Fruit fly (Drosophila melanogaster) whole organism, embryonic: Measurements from ENCODE around the gene raptor.

Experiments used
- C15 ChIP-seq: fragments of 200-800 bp; sonication (Bioruptor generic); IDR thresholded peaks from 3 replicates; pipeline ENCODE4 v1.3.6; 2022; ENCODE audit warnings: missing biosample characterization, missing genetic modification characterization
- CG10267 ChIP-seq: fragments of 200-800 bp; sonication (Bioruptor generic); optimal IDR thresholded peaks from 2 replicates; lab custom pipeline; 2018; ENCODE audit warnings: missing biosample characterization, mild to moderate bottlenecking, missing genetic modification characterization, moderate library complexity
- CG10431 ChIP-seq: fragments of 200-800 bp; sonication (Bioruptor generic); optimal IDR thresholded peaks from 3 replicates; lab custom pipeline; 2018; ENCODE audit warnings: missing biosample characterization, mild to moderate bottlenecking, missing genetic modification characterization
- CG10654 ChIP-seq: fragments of 200-800 bp; sonication (Bioruptor generic); optimal IDR thresholded peaks from 2 replicates; lab custom pipeline; 2016; ENCODE audit warnings: missing biosample characterization, missing genetic modification characterization
- CG11247 ChIP-seq: fragments of 200-800 bp; sonication (Bioruptor generic); IDR thresholded peaks from 2 replicates; pipeline ENCODE4 v1.3.6; 2022; ENCODE audit warnings: missing biosample characterization, missing genetic modification characterization
- CG11504 ChIP-seq: fragments of 200-800 bp; sonication (Bioruptor generic); optimal IDR thresholded peaks from 3 replicates; lab custom pipeline; 2019; ENCODE audit warnings: missing biosample characterization, mild to moderate bottlenecking, missing genetic modification characterization, moderate library complexity
- CG11723 ChIP-seq: fragments of 200-800 bp; sonication (Bioruptor generic); optimal IDR thresholded peaks from 2 replicates; lab custom pipeline; 2017; ENCODE audit warnings: missing biosample characterization, mild to moderate bottlenecking, missing genetic modification characterization
- CG14710 ChIP-seq: fragments of 200-800 bp; sonication (Bioruptor generic); optimal IDR thresholded peaks from 3 replicates; lab custom pipeline; 2019; ENCODE audit warnings: missing biosample characterization, mild to moderate bottlenecking, missing genetic modification characterization, moderate library complexity
- CG17328 ChIP-seq: fragments of 200-800 bp; sonication (Bioruptor generic); IDR thresholded peaks from 2 replicates; pipeline ENCODE4 v1.3.6; 2022; ENCODE audit warnings: missing biosample characterization, missing genetic modification characterization
- CG2129 ChIP-seq: fragments of 200-800 bp; sonication (Bioruptor generic); IDR thresholded peaks from 2 replicates; pipeline ENCODE4 v1.3.6; 2022; ENCODE audit warnings: missing biosample characterization, missing genetic modification characterization; ENCODE audit not compliant: partially characterized antibody
- CG32532 ChIP-seq: fragments of 200-800 bp; sonication (Bioruptor generic); IDR thresholded peaks from 2 replicates; pipeline ENCODE4 v1.3.6; 2022; ENCODE audit warnings: missing biosample characterization, missing genetic modification characterization
- CG4328 ChIP-seq: fragments of 200-800 bp; sonication (Bioruptor generic); optimal IDR thresholded peaks from 3 replicates; lab custom pipeline; 2017; ENCODE audit warnings: missing biosample characterization, missing genetic modification reagents, missing genetic modification characterization
- CG5245 ChIP-seq: fragments of 200-800 bp; sonication (Bioruptor generic); optimal IDR thresholded peaks from 3 replicates; lab custom pipeline; 2016; ENCODE audit warnings: missing biosample characterization, missing genetic modification characterization
- CG6272 ChIP-seq: fragments of 200-800 bp; sonication (Bioruptor generic); IDR thresholded peaks from 2 replicates; pipeline ENCODE4 v1.3.6; 2022; ENCODE audit warnings: missing biosample characterization, missing genetic modification characterization
- CG7839 ChIP-seq: fragments of 200-800 bp; sonication (Bioruptor generic); optimal IDR thresholded peaks from 3 replicates; lab custom pipeline; 2018; ENCODE audit warnings: missing biosample characterization, mild to moderate bottlenecking, missing genetic modification characterization, moderate library complexity
- CG8089 ChIP-seq: fragments of 200-800 bp; sonication (Bioruptor generic); optimal IDR thresholded peaks from 3 replicates; lab custom pipeline; 2016; ENCODE audit warnings: missing biosample characterization, missing genetic modification characterization
- CG9727 ChIP-seq: fragments of 200-800 bp; sonication (Bioruptor generic); optimal IDR thresholded peaks from 3 replicates; lab custom pipeline; 2017; ENCODE audit warnings: missing biosample characterization, mild to moderate bottlenecking, missing genetic modification characterization
- D ChIP-seq, 2 experiments: fragments of 200-800 bp in 1 of 2; fragments of >200 bp in 1 of 2; sonication (Bioruptor generic) in 1 of 2; optimal IDR thresholded peaks; 2 replicates in 1 of 2; 3 replicates in 1 of 2; lab custom pipeline; 2017; ENCODE audit warnings: mild to moderate bottlenecking in 1 of 2, missing biosample characterization in 1 of 2, missing genetic modification characterization in 1 of 2, missing genetic modification reagents in 1 of 2
- D19B ChIP-seq: fragments of 200-800 bp; sonication (Bioruptor generic); optimal IDR thresholded peaks from 2 replicates; lab custom pipeline; 2017; ENCODE audit warnings: missing biosample characterization, mild to moderate bottlenecking, missing genetic modification characterization
- Deaf1 ChIP-seq: fragments of 200-800 bp; optimal IDR thresholded peaks from 3 replicates; lab custom pipeline; 2019; ENCODE audit warnings: missing biosample characterization, mild to moderate bottlenecking, missing genetic modification characterization, moderate library complexity
- Fer1 ChIP-seq: fragments of 200-800 bp; sonication (Bioruptor generic); optimal IDR thresholded peaks from 2 replicates; lab custom pipeline; 2017; ENCODE audit warnings: missing biosample characterization, mild to moderate bottlenecking, missing genetic modification characterization
- Hr78 ChIP-seq, 2 experiments: fragments of 200-800 bp in 1 of 2; fragments of >200 bp in 1 of 2; sonication (Bioruptor generic) in 1 of 2; optimal IDR thresholded peaks; 2 replicates each; lab custom pipeline; 2017 to 2019; ENCODE audit warnings: missing biosample characterization in 2 of 2, missing genetic modification characterization in 2 of 2, mild to moderate bottlenecking in 1 of 2, moderate library complexity in 1 of 2
- Lpt ChIP-seq: fragments of >200 bp; optimal IDR thresholded peaks from 2 replicates; lab custom pipeline; 2018; ENCODE audit warnings: missing biosample characterization, missing genetic modification characterization
- Neu2 ChIP-seq: fragments of 200-800 bp; sonication (Bioruptor generic); optimal IDR thresholded peaks from 3 replicates; lab custom pipeline; 2016; ENCODE audit warnings: missing biosample characterization, missing genetic modification characterization, borderline replicate concordance
- NfI ChIP-seq: fragments of 200-800 bp; sonication (Bioruptor generic); optimal IDR thresholded peaks from 3 replicates; lab custom pipeline; 2018; ENCODE audit warnings: missing biosample characterization, mild to moderate bottlenecking, missing genetic modification characterization, moderate library complexity
- Oli ChIP-seq: fragments of 200-800 bp; sonication (Bioruptor generic); optimal IDR thresholded peaks from 2 replicates; lab custom pipeline; 2018; ENCODE audit warnings: missing biosample characterization, mild to moderate bottlenecking, missing genetic modification characterization, moderate library complexity
- Poxn ChIP-seq: fragments of 200-800 bp; sonication (Bioruptor generic); IDR thresholded peaks from 2 replicates; pipeline ENCODE4 v1.3.6; 2022; ENCODE audit warnings: missing biosample characterization, missing genetic modification characterization
- Scr ChIP-seq: fragments of 200-800 bp; sonication (Bioruptor generic); IDR thresholded peaks from 2 replicates; pipeline ENCODE4 v1.3.6; 2022; ENCODE audit warnings: missing biosample characterization, missing genetic modification characterization; ENCODE audit not compliant: partially characterized antibody
- Side ChIP-seq: fragments of 200-800 bp; sonication (Bioruptor generic); optimal IDR thresholded peaks from 2 replicates; lab custom pipeline; 2016; ENCODE audit warnings: missing biosample characterization, missing genetic modification characterization
- Sox102F ChIP-seq: fragments of 200-800 bp; sonication (Bioruptor generic); optimal IDR thresholded peaks from 2 replicates; lab custom pipeline; 2018; ENCODE audit warnings: missing biosample characterization, mild to moderate bottlenecking, missing genetic modification characterization, moderate library complexity
- Spps ChIP-seq: fragments of 200-800 bp; sonication (Bioruptor generic); optimal IDR thresholded peaks from 2 replicates; lab custom pipeline; 2018; ENCODE audit warnings: missing biosample characterization, mild to moderate bottlenecking, missing genetic modification characterization
- Xrp1 ChIP-seq: fragments of 200-800 bp; sonication (Bioruptor generic); IDR thresholded peaks from 2 replicates; pipeline ENCODE4 v1.3.6; 2022; ENCODE audit warnings: missing biosample characterization, missing genetic modification characterization
- ato ChIP-seq: fragments of 200-800 bp; sonication (Bioruptor generic); IDR thresholded peaks from 2 replicates; pipeline ENCODE4 v1.3.6; 2022; ENCODE audit warnings: missing biosample characterization, missing genetic modification characterization; ENCODE audit not compliant: partially characterized antibody
- az2 ChIP-seq: fragments of 200-800 bp; sonication (Bioruptor generic); optimal IDR thresholded peaks from 3 replicates; lab custom pipeline; 2016; ENCODE audit warnings: missing biosample characterization, missing genetic modification characterization
- chinmo ChIP-seq: fragments of 200-800 bp; sonication (Bioruptor generic); IDR thresholded peaks from 4 replicates; pipeline ENCODE4 v1.3.6; 2022; ENCODE audit warnings: missing biosample characterization, missing genetic modification characterization; ENCODE audit not compliant: partially characterized antibody
- crol ChIP-seq: fragments of 200-800 bp; sonication (Bioruptor generic); IDR thresholded peaks from 2 replicates; pipeline ENCODE4 v1.3.6; 2022; ENCODE audit warnings: missing biosample characterization, missing genetic modification characterization
- dati ChIP-seq: fragments of 200-800 bp; sonication (Bioruptor generic); IDR thresholded peaks from 2 replicates; pipeline ENCODE4 v1.3.6; 2022; ENCODE audit warnings: missing biosample characterization, missing genetic modification characterization
- exex ChIP-seq: fragments of 200-800 bp; sonication (Bioruptor generic); optimal IDR thresholded peaks from 4 replicates; lab custom pipeline; 2018; ENCODE audit warnings: missing biosample characterization, mild to moderate bottlenecking, missing genetic modification characterization, moderate library complexity
- fd96Cb ChIP-seq: fragments of 200-800 bp; sonication (Bioruptor generic); optimal IDR thresholded peaks from 2 replicates; lab custom pipeline; 2018; ENCODE audit warnings: missing biosample characterization, mild to moderate bottlenecking, missing genetic modification characterization, moderate library complexity
- gcm ChIP-seq: fragments of 200-800 bp; sonication (Bioruptor generic); optimal IDR thresholded peaks from 2 replicates; lab custom pipeline; 2019; ENCODE audit warnings: missing biosample characterization, mild to moderate bottlenecking, missing genetic modification characterization, moderate library complexity
- gro ChIP-seq: fragments of 200-800 bp; sonication (Bioruptor generic); optimal IDR thresholded peaks from 2 replicates; lab custom pipeline; 2016; ENCODE audit warnings: missing biosample characterization, missing genetic modification characterization
- ham ChIP-seq: fragments of 200-800 bp; sonication (Bioruptor generic); IDR thresholded peaks from 2 replicates; pipeline ENCODE4 v1.3.6; 2022; ENCODE audit warnings: missing biosample characterization, missing genetic modification characterization
- kay ChIP-seq: fragments of 200-800 bp; sonication (Bioruptor generic); optimal IDR thresholded peaks from 2 replicates; lab custom pipeline; 2016; ENCODE audit warnings: missing biosample characterization, missing genetic modification characterization
- ken ChIP-seq: fragments of 200-800 bp; sonication (Bioruptor generic); IDR thresholded peaks from 3 replicates; pipeline ENCODE4 v1.3.6; 2022; ENCODE audit warnings: missing biosample characterization, missing genetic modification characterization
- kni ChIP-seq: fragments of 200-800 bp; sonication (Bioruptor generic); optimal IDR thresholded peaks from 3 replicates; lab custom pipeline; 2017; ENCODE audit warnings: mild to moderate bottlenecking, missing biosample characterization, missing genetic modification reagents, missing genetic modification characterization
- otp ChIP-seq: fragments of 200-800 bp; sonication (Bioruptor generic); IDR thresholded peaks from 3 replicates; pipeline ENCODE4, ENCODE4 v1.3.6; 2022; ENCODE audit warnings: missing biosample characterization, missing genetic modification characterization
- pros ChIP-seq: fragments of 200-800 bp; sonication (Bioruptor generic); optimal IDR thresholded peaks from 3 replicates; lab custom pipeline; 2019; ENCODE audit warnings: missing biosample characterization, mild to moderate bottlenecking, missing genetic modification characterization, moderate library complexity
- rib ChIP-seq: fragments of 200-800 bp; sonication (Bioruptor generic); IDR thresholded peaks from 2 replicates; pipeline ENCODE4 v1.3.6; 2022; ENCODE audit warnings: missing biosample characterization, missing genetic modification characterization
- sisA ChIP-seq: fragments of 200-800 bp; sonication (Bioruptor generic); IDR thresholded peaks from 2 replicates; pipeline ENCODE4 v1.3.6; 2022; ENCODE audit warnings: missing biosample characterization, missing genetic modification characterization
- tup ChIP-seq: fragments of 200-800 bp; sonication (Bioruptor generic); optimal IDR thresholded peaks from 2 replicates; lab custom pipeline; 2016; ENCODE audit warnings: missing biosample characterization, mild to moderate bottlenecking, missing genetic modification characterization, moderate library complexity

The raptor gene

dm6 chrX:6077043-6077547 lies 12.9 kb downstream of the raptor start:
- TF ChIP-seq Scr: no peak
- peak; percentile 12 for TF ChIP-seq gcm
- TF ChIP-seq dati: no peak
- no peak for TF ChIP-seq kay (GFP tag; lab: Kevin White, UChicago)
- TF ChIP-seq kni: no peak
- peak; percentile 33 for TF ChIP-seq fd96Cb
- TF ChIP-seq exex (tag; lab: Kevin White, UChicago): no peak
- peak; percentile 8 for TF ChIP-seq CG10431 (GFP tag; lab: Kevin White, UChicago)
- TF ChIP-seq Spps (tag; lab: Kevin White, UChicago): no peak
- TF ChIP-seq sisA (GFP tag; lab: Robert Waterston, UW): no peak
- TF ChIP-seq CG14710 (tag; lab: Kevin White, UChicago): peak; percentile 3
- TF ChIP-seq CG6272 (GFP tag; lab: Robert Waterston, UW): no peak
- peak; percentile 72 for TF ChIP-seq CG11504 (tag; lab: Kevin White, UChicago)
- TF ChIP-seq CG4328 (GFP tag; lab: Kevin White, UChicago): no peak
- TF ChIP-seq Oli: peak; percentile 26
- no peak for TF ChIP-seq CG10654 (GFP tag; lab: Kevin White, UChicago)
- no peak for TF ChIP-seq CG9727 (GFP tag; lab: Kevin White, UChicago)
- no peak for TF ChIP-seq CG2129
- no peak for TF ChIP-seq Lpt (GFP tag; lab: Kevin White, UChicago)
- TF ChIP-seq crol (GFP tag; lab: Robert Waterston, UW): peak; percentile 84
- TF ChIP-seq NfI (GFP tag; lab: Kevin White, UChicago): no peak
- no peak for TF ChIP-seq Neu2
- TF ChIP-seq az2 (GFP tag; lab: Kevin White, UChicago): peak; percentile 28
- peak; percentile 29; the same call in 1 of the 2 replicates for TF ChIP-seq Xrp1
- TF ChIP-seq CG11247: no peak
- TF ChIP-seq Deaf1 (tag; lab: Kevin White, UChicago): peak; percentile 60
- TF ChIP-seq Poxn: no peak
- no peak for TF ChIP-seq C15
- TF ChIP-seq otp (GFP tag; lab: Robert Waterston, UW): no peak
- TF ChIP-seq ham: no peak
- TF ChIP-seq pros (GFP tag; lab: Kevin White, UChicago): peak; percentile 16
- TF ChIP-seq CG7839 (tag; lab: Kevin White, UChicago): peak; percentile 27
- 0 out of 4 replicates have a peak, but pooled peaks have one; percentile 57 for TF ChIP-seq chinmo (GFP tag; lab: Robert Waterston, UW)
- TF ChIP-seq D (optimal IDR thresholded peaks at IDR 0.05; lab: Kevin White, UChicago): no peak
- peak; percentile 8 for TF ChIP-seq D (GFP tag; optimal IDR thresholded peaks at IDR 0.05; lab: Kevin White, UChicago)
- TF ChIP-seq CG17328: 0 out of 2 replicates have a peak, but pooled peaks have one; percentile 26
- TF ChIP-seq Hr78 (GFP tag; optimal IDR thresholded peaks at IDR 0.05; lab: Kevin White, UChicago): peak in 1 of 2 experiments; percentile 56
- TF ChIP-seq D19B (GFP tag; lab: Kevin White, UChicago): no peak
- no peak for TF ChIP-seq CG8089 (GFP tag; lab: Kevin White, UChicago)
- no peak for TF ChIP-seq tup (GFP tag; lab: Kevin White, UChicago)
- TF ChIP-seq Sox102F (GFP tag; lab: Kevin White, UChicago): peak; percentile 72
- TF ChIP-seq rib (GFP tag; lab: Robert Waterston, UW): no peak
- TF ChIP-seq CG32532 (GFP tag; lab: Robert Waterston, UW): no peak
- no peak for TF ChIP-seq ato (GFP tag; lab: Robert Waterston, UW)
- TF ChIP-seq Side (GFP tag; lab: Kevin White, UChicago): no peak
- TF ChIP-seq Fer1 (GFP tag; lab: Kevin White, UChicago): no peak
- no peak for TF ChIP-seq ken
- no peak for TF ChIP-seq CG10267
- TF ChIP-seq CG5245 (GFP tag; lab: Kevin White, UChicago): no peak
- TF ChIP-seq CG11723: peak; percentile 10
- TF ChIP-seq gro: no peak
